Worm (Caenorhabditis elegans) whole organism, L1 larva: Measurements from ENCODE around the gene cox-6B.

Source experiments
- ceh-63 ChIP-seq: fragments of 200-800 bp; sonication (Bioruptor generic); optimal IDR thresholded peaks from 2 replicates; lab custom pipeline; 2018; ENCODE audit warnings: mild to moderate bottlenecking, missing genetic modification characterization, missing compliant biosample characterization
- dpl-1 ChIP-seq, 3 experiments: fragments of 150-350 bp in 2 of 3; sonication (generic microtip) in 1 of 3; optimal IDR thresholded peaks; 2 replicates each; lab custom pipeline; 2014 to 2017; ENCODE audit warnings: missing biosample characterization in 3 of 3, missing genetic modification characterization in 3 of 3, missing genetic modification reagents in 3 of 3
- grh-1 ChIP-seq: fragments of 200-800 bp; sonication (Bioruptor generic); IDR thresholded peaks from 2 replicates; pipeline ENCODE4 v1.3.6; 2022; ENCODE audit warnings: missing genetic modification reagents, missing genetic modification characterization, missing compliant biosample characterization
- lsy-2 ChIP-seq, 2 experiments: fragments of 150-350 bp; optimal IDR thresholded peaks; 2 replicates each; lab custom pipeline; 2014; ENCODE audit warnings: missing biosample characterization in 2 of 2, missing genetic modification characterization in 2 of 2
- nhr-28 ChIP-seq: fragments of 150-350 bp; optimal IDR thresholded peaks from 2 replicates; lab custom pipeline; 2014; ENCODE audit warnings: missing biosample characterization, missing genetic modification characterization
- nhr-90 ChIP-seq: sonication (generic microtip); optimal IDR thresholded peaks from 2 replicates; lab custom pipeline; 2016; ENCODE audit warnings: mild to moderate bottlenecking, missing genetic modification characterization, missing compliant biosample characterization; ENCODE audit not compliant: poor library complexity
- sox-4 ChIP-seq: sonication (generic microtip); optimal IDR thresholded peaks from 2 replicates; lab custom pipeline; 2016; ENCODE audit warnings: missing genetic modification characterization, missing compliant biosample characterization
- sptf-1 ChIP-seq: fragments of 150-350 bp; optimal IDR thresholded peaks from 2 replicates; lab custom pipeline; 2014; ENCODE audit warnings: missing biosample characterization, missing genetic modification characterization
- unc-130 ChIP-seq: fragments of 150-350 bp; optimal IDR thresholded peaks from 2 replicates; lab custom pipeline; 2017; ENCODE audit warnings: missing biosample characterization, missing genetic modification characterization, inconsistent platforms
- unc-62 ChIP-seq: fragments of 150-350 bp; optimal IDR thresholded peaks from 2 replicates; lab custom pipeline; 2014; ENCODE audit warnings: missing biosample characterization, missing genetic modification reagents, missing genetic modification characterization
- xbp-1 ChIP-seq: sonication (generic microtip); optimal IDR thresholded peaks from 2 replicates; lab custom pipeline; 2016; ENCODE audit warnings: missing genetic modification characterization, missing compliant biosample characterization
- zag-1 ChIP-seq: fragments of 150-350 bp; optimal IDR thresholded peaks from 2 replicates; lab custom pipeline; 2014; ENCODE audit warnings: missing biosample characterization, missing genetic modification characterization

ce11 chrIII:2826770-2827169 is 127.3 kb downstream of the cox-6B start, which contains the start of gene Y71H2AM.1:
- TF ChIP-seq unc-130 (tag; lab: Kevin White, UChicago) (no peak), ceh-63 (no peak), unc-62 (GFP tag; lab: Kevin White, UChicago) (no peak), nhr-28 (no peak), zag-1 (tag; lab: Kevin White, UChicago) (no peak), grh-1 (no peak), nhr-90 (tag; lab: Kevin White, UChicago) (no peak), sptf-1 (tag; lab: Kevin White, UChicago) (no peak), sox-4 (tag; lab: Kevin White, UChicago) (no peak), xbp-1 (tag; lab: Kevin White, UChicago) (no peak), lsy-2 (tag; optimal IDR thresholded peaks at IDR 0.05; lab: Kevin White, UChicago) (no peak), dpl-1 (GFP tag; optimal IDR thresholded peaks at IDR 0.05; lab: Kevin White, UChicago) (no peak)
